Worm (Caenorhabditis elegans): Measurements from ENCODE around the gene C54F6.18.

Gene C54F6.18

DNA sequence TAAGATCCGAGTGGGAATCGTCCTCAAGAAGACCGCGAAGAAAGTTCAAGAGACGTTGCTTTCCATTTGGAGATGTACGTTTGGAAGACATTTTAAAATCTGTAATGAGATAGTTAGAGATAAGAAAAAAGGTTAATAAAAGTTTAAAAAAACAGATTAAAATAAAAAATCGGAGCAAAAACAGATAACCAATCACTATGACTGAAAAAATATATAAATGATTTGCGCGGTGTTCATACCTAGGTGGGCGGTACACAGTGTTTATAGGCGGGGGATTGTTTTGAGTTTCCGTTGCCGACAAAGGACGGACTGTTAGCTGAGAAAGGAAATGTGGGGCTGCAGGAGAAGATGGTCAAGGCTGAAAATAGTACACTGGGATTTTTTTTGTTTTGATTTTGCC lies 32.9 kb downstream of the C54F6.18 start, which contains the start of gene ets-7:
Gene ets-7, minus strand, starts transcription at position 101 of the 400 bp plus-strand sequence.
- TF ChIP-seq somi-1 (GFP tag; optimal IDR thresholded peaks at IDR 0.05), result no peak

DNA sequence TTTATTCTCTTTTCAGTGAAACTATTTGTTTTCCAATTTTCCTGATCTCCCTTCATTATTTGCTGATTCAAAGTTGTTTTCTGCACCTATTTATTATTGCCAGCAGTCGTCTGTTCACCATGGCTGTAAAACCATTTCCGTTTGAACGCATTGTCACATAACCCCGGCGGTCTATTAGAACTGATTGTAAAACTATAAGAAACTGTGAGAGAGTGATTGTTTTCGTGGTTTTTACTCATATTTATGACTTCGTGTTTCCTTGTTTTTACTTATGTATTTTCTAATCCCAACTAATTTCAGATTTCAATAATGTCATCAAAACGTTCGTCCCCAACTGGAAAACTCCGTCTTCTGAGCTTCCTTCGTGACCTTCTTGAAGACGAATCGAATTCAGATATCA lies 37.2 kb downstream of the C54F6.18 start, which contains the start of gene F19F10.1:
Gene F19F10.1, plus strand, starts transcription at position 301 of the 400 bp plus-strand sequence.
- TF ChIP-seq F39B2.1 (GFP tag; IDR thresholded peaks at IDR 0.05) (no peak), attf-5 (GFP tag; optimal IDR thresholded peaks at IDR 0.05) (no peak), rec-8 (tag; optimal IDR thresholded peaks at IDR 0.05) (no peak), nhr-179 (tag; optimal IDR thresholded peaks at IDR 0.05) (no peak), cebp-2 (GFP tag; IDR thresholded peaks at IDR 0.05) (no peak), tbp1 (GFP tag; optimal IDR thresholded peaks at IDR 0.05) (no peak), B0261.1 (tag; optimal IDR thresholded peaks at IDR 0.05) (no peak), lsl-1 (GFP tag; optimal IDR thresholded peaks at IDR 0.05) (no peak), egl-44 (GFP tag; IDR thresholded peaks at IDR 0.05) (no peak), dpl-1 (GFP tag; optimal IDR thresholded peaks at IDR 0.05) (no peak), ztf-3 (GFP tag; optimal IDR thresholded peaks at IDR 0.05) (no peak), Y79H2A.3 (GFP tag; conservative IDR thresholded peaks at IDR 0.05) (no peak), hrde-1 (tag; optimal IDR thresholded peaks at IDR 0.05; ENCODE audit: borderline replicate concordance) (no peak), snpc-3.4 (tag; optimal IDR thresholded peaks at IDR 0.05) (no peak), zfh-2 (GFP tag; conservative IDR thresholded peaks at IDR 0.05) (no peak), let-607 (tag; optimal IDR thresholded peaks at IDR 0.05) (no peak), ceh-27 (GFP tag; optimal IDR thresholded peaks at IDR 0.05) (no peak)

DNA sequence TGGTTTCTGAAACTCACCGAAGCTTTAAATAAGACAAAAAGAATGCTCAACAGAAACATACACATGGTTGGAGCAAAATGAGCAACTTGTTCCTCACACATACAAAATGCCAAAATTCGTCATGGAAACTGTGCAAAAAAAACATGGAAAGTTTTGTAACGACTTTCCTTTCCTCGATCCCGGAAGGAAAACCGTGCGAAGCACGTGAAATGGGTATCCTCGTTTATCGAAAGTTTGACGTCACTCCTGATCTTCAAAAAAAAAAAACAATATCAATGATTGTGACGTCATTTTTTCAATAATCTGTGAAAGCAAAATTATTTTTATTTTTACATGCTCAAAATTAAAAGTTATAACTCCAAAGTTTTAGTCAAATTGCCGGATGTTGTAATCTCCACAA lies 44.5 kb downstream of the C54F6.18 start, which contains the start of gene clec-212:
Gene clec-212, minus strand, starts transcription at position 101 of the 400 bp plus-strand sequence.
- TF ChIP-seq B0019.2 (GFP tag; conservative IDR thresholded peaks at IDR 0.05) (no peak), nhr-179 (tag; optimal IDR thresholded peaks at IDR 0.05) (no peak), ztf-28 (GFP tag; IDR thresholded peaks at IDR 0.05) (no peak)

DNA sequence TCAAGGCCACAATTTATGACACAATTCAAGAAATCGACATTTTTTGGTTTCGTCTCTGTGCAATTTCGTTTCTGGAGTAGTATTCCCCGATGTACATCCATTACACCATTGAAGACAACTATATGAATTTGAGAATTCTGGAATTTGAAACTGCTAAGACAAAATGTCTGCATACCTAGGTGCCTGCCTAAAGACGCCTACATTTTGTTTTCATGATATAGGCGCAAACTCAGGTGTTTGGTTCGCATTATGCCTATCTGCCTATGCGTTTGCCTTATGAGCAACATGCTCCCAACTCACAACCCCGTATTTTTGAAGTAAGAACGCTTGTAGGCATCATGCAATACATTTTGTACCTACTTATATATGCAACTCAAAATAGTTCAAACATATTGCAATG lies 45.2 kb downstream of the C54F6.18 start, which contains the start of gene F19F10.14:
Gene F19F10.14, minus strand, starts transcription at position 101 of the 400 bp plus-strand sequence.
- TF ChIP-seq aptf-2 (GFP tag; conservative IDR thresholded peaks at IDR 0.05) (no peak), B0035.1 (tag; optimal IDR thresholded peaks at IDR 0.05) (no peak), snpc-4 (GFP tag; optimal IDR thresholded peaks at IDR 0.05) (no peak), snpc-4 (tag; optimal IDR thresholded peaks at IDR 0.05) (no peak), sdz-38 (tag; optimal IDR thresholded peaks at IDR 0.05) (no peak), ceh-58 (GFP tag; IDR thresholded peaks at IDR 0.05) (no peak), ccch-3 (GFP tag; optimal IDR thresholded peaks at IDR 0.05) (no peak), ceh-27 (GFP tag; optimal IDR thresholded peaks at IDR 0.05) (no peak), F37B4.10 (GFP tag; IDR thresholded peaks at IDR 0.05) (no peak), nfyb-1 (GFP tag; IDR thresholded peaks at IDR 0.05) (no peak), repo-1 (tag; optimal IDR thresholded peaks at IDR 0.05) (no peak), B0261.1 (tag; optimal IDR thresholded peaks at IDR 0.05) (no peak), F23B12.7 (tag; optimal IDR thresholded peaks at IDR 0.05; ENCODE audit: insufficient read depth) (no peak), ets-4 (GFP tag; optimal IDR thresholded peaks at IDR 0.05) (no peak), nfya-1 (tag; optimal IDR thresholded peaks at IDR 0.05; ENCODE audit: borderline replicate concordance, insufficient read depth) (no peak)
